Fruit fly (Drosophila melanogaster) Kc167 (cell line): ENCODE data around the gene CG15429.

ENCODE experiments used
- Myc ChIP-seq: fragments of >200 bp; optimal IDR thresholded peaks from 2 replicates; lab custom pipeline; 2017; ENCODE audit warnings: missing external identifiers
- h ChIP-seq: fragments of >200 bp; optimal IDR thresholded peaks from 3 replicates; lab custom pipeline; 2018; ENCODE audit warnings: missing external identifiers
- insv ChIP-seq: fragments of >200 bp; optimal IDR thresholded peaks from 3 replicates; lab custom pipeline; 2018; ENCODE audit warnings: missing external identifiers
- psq ChIP-seq: fragments of >200 bp; optimal IDR thresholded peaks from 2 replicates; lab custom pipeline; 2017; ENCODE audit warnings: missing external identifiers
- ttk ChIP-seq: sonication (Bioruptor generic); optimal IDR thresholded peaks from 2 replicates; lab custom pipeline; 2017; ENCODE audit warnings: missing external identifiers

dm6 chr2L:4393842-4394421, 41.2 kb downstream of the CG15429 start, which contains the start of gene CG3652:
- no peak for TF ChIP-seq insv
- TF ChIP-seq Myc (lab: Kevin White, UChicago) = no peak
- TF ChIP-seq h (lab: Kevin White, UChicago) = no peak
- no peak for TF ChIP-seq psq (lab: Kevin White, UChicago)
- TF ChIP-seq ttk (lab: Kevin White, UChicago) = no peak
